Fruit fly (Drosophila melanogaster) whole organism, wandering third instar larva: Measurements from ENCODE around the gene Nup205.

Source experiments
- Abd-B ChIP-seq: fragments of >200 bp; optimal IDR thresholded peaks from 2 replicates; lab custom pipeline; 2017; ENCODE audit warnings: missing biosample characterization, missing genetic modification characterization
- CG32264 ChIP-seq: fragments of 200-800 bp; sonication (Bioruptor generic); optimal IDR thresholded peaks from 2 replicates; lab custom pipeline; 2016; ENCODE audit warnings: missing biosample characterization, missing genetic modification characterization
- Dfd ChIP-seq: fragments of >200 bp; optimal IDR thresholded peaks from 2 replicates; lab custom pipeline; 2017; ENCODE audit warnings: missing biosample characterization, missing genetic modification characterization
- Hnf4 ChIP-seq: fragments of 200-800 bp; sonication (Bioruptor generic); optimal IDR thresholded peaks from 2 replicates; lab custom pipeline; 2016; ENCODE audit warnings: missing biosample characterization, mild to moderate bottlenecking, missing genetic modification characterization
- Hr83 ChIP-seq: fragments of 200-300 bp; sonication (Bioruptor generic); optimal IDR thresholded peaks from 2 replicates; lab custom pipeline; 2016; ENCODE audit warnings: missing biosample characterization, mild to moderate bottlenecking, missing genetic modification characterization, moderate library complexity; ENCODE audit not compliant: poor library complexity, severe bottlenecking
- Jra ChIP-seq: sonication (Bioruptor generic); optimal IDR thresholded peaks from 2 replicates; lab custom pipeline; 2016; ENCODE audit warnings: missing biosample characterization, missing genetic modification characterization
- Vsx2 ChIP-seq: fragments of 200-300, 225-300 bp; sonication (Bioruptor generic); optimal IDR thresholded peaks from 2 replicates; lab custom pipeline; 2018; ENCODE audit warnings: missing biosample characterization, missing genetic modification characterization; ENCODE audit not compliant: partially characterized antibody
- fru ChIP-seq: fragments of 200-800 bp; sonication (Bioruptor generic); optimal IDR thresholded peaks from 3 replicates; lab custom pipeline; 2016; ENCODE audit warnings: missing biosample characterization, mild to moderate bottlenecking, missing genetic modification characterization
- jim ChIP-seq: fragments of 175-275, 200-325 bp; sonication (Bioruptor generic); optimal IDR thresholded peaks from 2 replicates; lab custom pipeline; 2016; ENCODE audit warnings: missing biosample characterization, mild to moderate bottlenecking, missing genetic modification characterization
- psq ChIP-seq: fragments of 200-800 bp; sonication (Bioruptor generic); optimal IDR thresholded peaks from 3 replicates; lab custom pipeline; 2017; ENCODE audit warnings: missing biosample characterization, mild to moderate bottlenecking, missing genetic modification characterization, moderate library complexity
- woc ChIP-seq: sonication (Bioruptor generic); optimal IDR thresholded peaks from 2 replicates; lab custom pipeline; 2016; ENCODE audit warnings: missing biosample characterization, mild to moderate bottlenecking, missing genetic modification characterization

dm6 chrX:19806137-19806536 is 45.9 kb upstream of the Nup205 start:
- TF ChIP-seq fru (GFP tag; lab: Kevin White, UChicago) (no peak), Jra (no peak), Vsx2 (no peak), jim (no peak), Hnf4 (GFP tag; lab: Kevin White, UChicago) (no peak), psq (GFP tag; lab: Kevin White, UChicago) (no peak), Hr83 (GFP tag; lab: Kevin White, UChicago) (no peak), Dfd (no peak), woc (GFP tag; lab: Kevin White, UChicago) (no peak), Abd-B (no peak), CG32264 (GFP tag; lab: Kevin White, UChicago) (no peak)
